Worm (Caenorhabditis elegans): Measurements from ENCODE around the gene lbp-8.

lbp-8 gene

ce11 chrV:13902495-13902894 lies 11.9 kb downstream of the lbp-8 start, which contains the start of gene C06B3.1:
TSS of gene C06B3.1 (plus strand) at chrV:13902795.
- TF ChIP-seq mxl-2 (GFP tag; conservative IDR thresholded peaks at IDR 0.05) (no peak), tra-1 (GFP tag; IDR thresholded peaks at IDR 0.05) (no peak), Y105C5A.15 (GFP tag; IDR thresholded peaks at IDR 0.05) (no peak), spr-3 (GFP tag; optimal IDR thresholded peaks at IDR 0.05) (no peak), nhr-237 (tag; optimal IDR thresholded peaks at IDR 0.05) (no peak), madf-9 (GFP tag; conservative IDR thresholded peaks at IDR 0.05) (no peak), F49E8.2 (tag; optimal IDR thresholded peaks at IDR 0.05; ENCODE audit: borderline replicate concordance) (no peak), snpc-4 (tag; optimal IDR thresholded peaks at IDR 0.05) (no peak), R02D3.7 (tag; optimal IDR thresholded peaks at IDR 0.05) (no peak), nhr-11 (tag; optimal IDR thresholded peaks at IDR 0.05) (no peak), attf-4 (tag; optimal IDR thresholded peaks at IDR 0.05) (no peak), aly-2 (tag; optimal IDR thresholded peaks at IDR 0.05) (no peak), nhr-102 (tag; optimal IDR thresholded peaks at IDR 0.05) (no peak)

- TF ChIP-seq nhr-28 (tag; optimal IDR thresholded peaks at IDR 0.05) (no peak), unc-62 (GFP tag; optimal IDR thresholded peaks at IDR 0.05 in 1 of 2) (peak in 1 of 2 experiments; percentile 93), unc-62 (tag; optimal IDR thresholded peaks at IDR 0.05) (no peak), R02D3.7 (tag; optimal IDR thresholded peaks at IDR 0.05) (no peak)
Observed at ce11 chrV:13904446-13904845, 13.9 kb downstream of the lbp-8 start, which contains the start of gene stdh-3. TSS of gene stdh-3 (plus strand) at chrV:13904611.

ce11 chrV:13906166-13906565 lies 15.6 kb downstream of the lbp-8 start, which contains the start of gene stdh-1:
TSS of gene stdh-1 (plus strand) at chrV:13906492.
- peak; percentile 24 for TF ChIP-seq nhr-28 (tag; optimal IDR thresholded peaks at IDR 0.05)
- peak; percentile 20 for TF ChIP-seq aha-1 (tag)
- TF ChIP-seq nhr-76 (tag; optimal IDR thresholded peaks at IDR 0.05) = no peak
- TF ChIP-seq dve-1 (tag; optimal IDR thresholded peaks at IDR 0.05; ENCODE audit: insufficient read depth) = peak; percentile 8
- TF ChIP-seq lin-1 (GFP tag; IDR thresholded peaks at IDR 0.05) = no peak
- no peak for TF ChIP-seq daf-16 (GFP tag; optimal IDR thresholded peaks at IDR 0.05)
- peak; percentile 76 for TF ChIP-seq daf-16 (tag; optimal IDR thresholded peaks at IDR 0.05)
- peak; percentile 22 for TF ChIP-seq hlh-11 (tag; optimal IDR thresholded peaks at IDR 0.05)
- TF ChIP-seq php-3 (GFP tag; IDR thresholded peaks at IDR 0.05) = peak; percentile 47; the same call in 1 of the 2 replicates
- TF ChIP-seq hif-1 (tag; optimal IDR thresholded peaks at IDR 0.05) = peak in 1 of 2 experiments; percentile 30
- TF ChIP-seq nhr-6 (tag; optimal IDR thresholded peaks at IDR 0.05) = peak; percentile 9

- no peak; the same call in none of the 2 replicates for TF ChIP-seq dmd-9 (GFP tag; IDR thresholded peaks at IDR 0.05)
- TF ChIP-seq dmd-6 (GFP tag; IDR thresholded peaks at IDR 0.05) = peak; percentile 56
- no peak for TF ChIP-seq ztf-11 (tag; optimal IDR thresholded peaks at IDR 0.05)
- TF ChIP-seq hlh-11 (tag; optimal IDR thresholded peaks at IDR 0.05) = peak; percentile 70
- peak; percentile 79; the same call in 1 of the 2 replicates for TF ChIP-seq D1046.2 (GFP tag; IDR thresholded peaks at IDR 0.05)
- TF ChIP-seq saeg-2 (GFP tag; IDR thresholded peaks at IDR 0.05) = no peak
- TF ChIP-seq pha-4 (GFP tag; IDR thresholded peaks at IDR 0.05) = peak; percentile 37
- no peak for TF ChIP-seq pha-4 (tag; optimal IDR thresholded peaks at IDR 0.05)
- TF ChIP-seq dve-1 (tag; optimal IDR thresholded peaks at IDR 0.05; ENCODE audit: insufficient read depth) = peak; percentile 28
- TF ChIP-seq hif-1 (tag; optimal IDR thresholded peaks at IDR 0.05) = peak in 1 of 2 experiments; percentile 39
- TF ChIP-seq nhr-28 (tag; optimal IDR thresholded peaks at IDR 0.05) = peak; percentile 48
- TF ChIP-seq nhr-10 (tag; optimal IDR thresholded peaks at IDR 0.05) = peak; percentile 51
- no peak for TF ChIP-seq nhr-25 (tag; optimal IDR thresholded peaks at IDR 0.05; ENCODE audit: borderline replicate concordance, insufficient read depth)
- TF ChIP-seq lim-7 (GFP tag; IDR thresholded peaks at IDR 0.05) = no peak
- TF ChIP-seq fos-1 (tag; optimal IDR thresholded peaks at IDR 0.05) = no peak
- TF ChIP-seq nhr-48 (tag; optimal IDR thresholded peaks at IDR 0.05) = no peak
- no peak for TF ChIP-seq mxl-2 (GFP tag; conservative IDR thresholded peaks at IDR 0.05)
- TF ChIP-seq ctbp-1 (GFP tag; IDR thresholded peaks at IDR 0.05) = no peak; the same call in 1 of the 2 replicates
- no peak for TF ChIP-seq ceh-82 (tag; optimal IDR thresholded peaks at IDR 0.05)
- no peak for TF ChIP-seq lin-29 (GFP tag; IDR thresholded peaks at IDR 0.05)
- no peak for TF ChIP-seq F44E2.7 (GFP tag; IDR thresholded peaks at IDR 0.05)
- no peak for TF ChIP-seq attf-4 (tag; optimal IDR thresholded peaks at IDR 0.05)
- TF ChIP-seq dpl-1 (GFP tag; optimal IDR thresholded peaks at IDR 0.05) = no peak
- TF ChIP-seq egl-43 (GFP tag; IDR thresholded peaks at IDR 0.05) = peak; percentile 73
- no peak for TF ChIP-seq daf-19 (GFP tag; conservative IDR thresholded peaks at IDR 0.05)
- TF ChIP-seq nhr-237 (tag; optimal IDR thresholded peaks at IDR 0.05) = no peak
- TF ChIP-seq zip-11 (GFP tag; IDR thresholded peaks at IDR 0.05) = no peak
Observed at ce11 chrV:13907557-13908104, 17.1 kb downstream of the lbp-8 start.

All from whole organism, L4 larva.